Fruit fly (Drosophila melanogaster) whole organism, embryonic: Measurements from ENCODE around the gene CG12783.

ENCODE experiments used
- B-H2 ChIP-seq: fragments of 200-800 bp; sonication (Bioruptor generic); optimal IDR thresholded peaks from 2 replicates; lab custom pipeline; 2018; ENCODE audit warnings: missing biosample characterization, mild to moderate bottlenecking, missing genetic modification characterization
- BtbVII ChIP-seq: fragments of 200-800 bp; sonication (Bioruptor generic); optimal IDR thresholded peaks from 3 replicates; lab custom pipeline; 2017; ENCODE audit warnings: missing biosample characterization, mild to moderate bottlenecking, missing genetic modification characterization
- CG10147 ChIP-seq: fragments of 200-800 bp; sonication (Bioruptor generic); optimal IDR thresholded peaks from 2 replicates; lab custom pipeline; 2019; ENCODE audit warnings: missing biosample characterization, mild to moderate bottlenecking, missing genetic modification characterization, moderate library complexity
- CG1024 ChIP-seq: fragments of 200-800 bp; sonication (Bioruptor generic); IDR thresholded peaks from 2 replicates; pipeline ENCODE4 v1.3.6; 2022; ENCODE audit warnings: missing biosample characterization, missing genetic modification characterization
- CG12155 ChIP-seq: fragments of 200-800 bp; sonication (Bioruptor generic); optimal IDR thresholded peaks from 3 replicates; lab custom pipeline; 2016; ENCODE audit warnings: missing biosample characterization, missing genetic modification characterization
- CG12219 ChIP-seq: fragments of 200-800 bp; sonication (Bioruptor generic); optimal IDR thresholded peaks from 3 replicates; lab custom pipeline; 2018; ENCODE audit warnings: missing biosample characterization, mild to moderate bottlenecking, missing genetic modification characterization
- CG13287 ChIP-seq: fragments of 200-800 bp; sonication (Bioruptor generic); IDR thresholded peaks from 2 replicates; pipeline ENCODE4 v1.3.6; 2022; ENCODE audit warnings: missing biosample characterization, missing genetic modification characterization; ENCODE audit not compliant: partially characterized antibody
- CG15011 ChIP-seq: fragments of 200-800 bp; sonication (Bioruptor generic); optimal IDR thresholded peaks from 3 replicates; lab custom pipeline; 2018; ENCODE audit warnings: missing biosample characterization, mild to moderate bottlenecking, missing genetic modification characterization
- CG1529 ChIP-seq: fragments of 200-800 bp; sonication (Bioruptor generic); optimal IDR thresholded peaks from 3 replicates; lab custom pipeline; 2018; ENCODE audit warnings: missing biosample characterization, missing genetic modification characterization
- CG17328 ChIP-seq: fragments of 200-800 bp; sonication (Bioruptor generic); IDR thresholded peaks from 2 replicates; pipeline ENCODE4 v1.3.6; 2022; ENCODE audit warnings: missing biosample characterization, missing genetic modification characterization
- CG17829 ChIP-seq: fragments of 200-800 bp; optimal IDR thresholded peaks from 2 replicates; lab custom pipeline; 2019; ENCODE audit warnings: missing biosample characterization, mild to moderate bottlenecking, missing genetic modification characterization, moderate library complexity
- CG1832 ChIP-seq: fragments of 200-800 bp; sonication (Bioruptor generic); optimal IDR thresholded peaks from 2 replicates; lab custom pipeline; 2017; ENCODE audit warnings: missing biosample characterization, mild to moderate bottlenecking, missing genetic modification characterization, inconsistent platforms
- CG2678 ChIP-seq: fragments of 200-800 bp; sonication (Bioruptor generic); optimal IDR thresholded peaks from 3 replicates; lab custom pipeline; 2019; ENCODE audit warnings: missing biosample characterization, mild to moderate bottlenecking, missing genetic modification characterization, moderate library complexity
- CG2875 ChIP-seq: fragments of 200-800 bp; sonication (Bioruptor generic); optimal IDR thresholded peaks from 2 replicates; lab custom pipeline; 2017; ENCODE audit warnings: missing biosample characterization, mild to moderate bottlenecking, missing genetic modification characterization, missing genetic modification reagents
- CG31441 ChIP-seq: fragments of 200-800 bp; sonication (Bioruptor generic); IDR thresholded peaks from 2 replicates; pipeline ENCODE4 v1.3.6; 2022; ENCODE audit warnings: missing biosample characterization, missing genetic modification characterization
- CG34224 ChIP-seq: fragments of 200-800 bp; sonication (Bioruptor generic); IDR thresholded peaks from 3 replicates; pipeline ENCODE4 v1.3.6; 2022; ENCODE audit warnings: missing biosample characterization, missing genetic modification characterization; ENCODE audit not compliant: partially characterized antibody
- CG34376 ChIP-seq: fragments of 200-800 bp; sonication (Bioruptor generic); optimal IDR thresholded peaks from 2 replicates; lab custom pipeline; 2018; ENCODE audit warnings: missing biosample characterization, mild to moderate bottlenecking, missing genetic modification characterization
- CG4424 ChIP-seq: fragments of 200-800 bp; sonication (Bioruptor generic); optimal IDR thresholded peaks from 3 replicates; lab custom pipeline; 2016; ENCODE audit warnings: missing biosample characterization, missing genetic modification characterization
- CG5245 ChIP-seq: fragments of 200-800 bp; sonication (Bioruptor generic); optimal IDR thresholded peaks from 3 replicates; lab custom pipeline; 2016; ENCODE audit warnings: missing biosample characterization, missing genetic modification characterization
- CG9437 ChIP-seq: fragments of 200-800 bp; sonication (Bioruptor generic); optimal IDR thresholded peaks from 2 replicates; lab custom pipeline; 2018; ENCODE audit warnings: missing biosample characterization, mild to moderate bottlenecking, missing genetic modification characterization
- CkIIα-i1 ChIP-seq: fragments of 200-800 bp; sonication (Bioruptor generic); IDR thresholded peaks from 2 replicates; pipeline ENCODE4 v1.3.6; 2022; ENCODE audit warnings: missing biosample characterization, missing genetic modification characterization
- CoRest ChIP-seq: fragments of 200-800 bp; sonication (Bioruptor generic); optimal IDR thresholded peaks from 3 replicates; lab custom pipeline; 2018; ENCODE audit warnings: missing biosample characterization, mild to moderate bottlenecking, missing genetic modification characterization, moderate library complexity
- Dbx ChIP-seq: fragments of 200-800 bp; sonication (Bioruptor generic); IDR thresholded peaks from 3 replicates; pipeline ENCODE4 v1.3.6; 2022; ENCODE audit warnings: missing biosample characterization, missing genetic modification characterization
- Dll ChIP-seq: fragments of 200-800 bp; sonication (Bioruptor generic); IDR thresholded peaks from 4 replicates; pipeline ENCODE4 v1.3.6; 2022; ENCODE audit warnings: missing biosample characterization, missing genetic modification characterization; ENCODE audit not compliant: partially characterized antibody
- Dref ChIP-seq: fragments of 200-800 bp; sonication (Bioruptor generic); IDR thresholded peaks from 2 replicates; pipeline ENCODE4 v1.3.6; 2022; ENCODE audit warnings: missing biosample characterization, missing genetic modification characterization
- Elba2 ChIP-seq: fragments of 200-800 bp; sonication (Bioruptor generic); optimal IDR thresholded peaks from 3 replicates; lab custom pipeline; 2016; ENCODE audit warnings: missing biosample characterization, missing genetic modification characterization
- HLHmδ ChIP-seq: fragments of 200-800 bp; sonication (Bioruptor generic); optimal IDR thresholded peaks from 2 replicates; lab custom pipeline; 2018; ENCODE audit warnings: missing biosample characterization, mild to moderate bottlenecking, missing genetic modification characterization, moderate library complexity
- Lpt ChIP-seq: fragments of >200 bp; optimal IDR thresholded peaks from 2 replicates; lab custom pipeline; 2018; ENCODE audit warnings: missing biosample characterization, missing genetic modification characterization
- MTF-1 ChIP-seq: fragments of 200-800 bp; sonication (Bioruptor generic); optimal IDR thresholded peaks from 2 replicates; lab custom pipeline; 2018; ENCODE audit warnings: missing biosample characterization, mild to moderate bottlenecking, missing genetic modification characterization, borderline replicate concordance
- NFAT ChIP-seq: fragments of 200-800 bp; sonication (Bioruptor generic); IDR thresholded peaks from 2 replicates; pipeline ENCODE4 v1.3.6; 2022; ENCODE audit warnings: missing biosample characterization, missing genetic modification characterization
- Nf-YA ChIP-seq: fragments of 200-800 bp; sonication (Bioruptor generic); IDR thresholded peaks from 2 replicates; pipeline ENCODE4 v1.3.6; 2022; ENCODE audit warnings: missing biosample characterization, missing genetic modification characterization
- Nf-YB ChIP-seq: fragments of 200-800 bp; sonication (Bioruptor generic); optimal IDR thresholded peaks from 3 replicates; lab custom pipeline; 2019; ENCODE audit warnings: missing biosample characterization, mild to moderate bottlenecking, missing genetic modification characterization, moderate library complexity
- Nf-YC ChIP-seq: fragments of 200-800 bp; optimal IDR thresholded peaks from 3 replicates; lab custom pipeline; 2019; ENCODE audit warnings: missing biosample characterization, mild to moderate bottlenecking, missing genetic modification characterization, moderate library complexity
- Side ChIP-seq: fragments of 200-800 bp; sonication (Bioruptor generic); optimal IDR thresholded peaks from 2 replicates; lab custom pipeline; 2016; ENCODE audit warnings: missing biosample characterization, missing genetic modification characterization
- ab ChIP-seq: fragments of 200-800 bp; sonication (Bioruptor generic); optimal IDR thresholded peaks from 2 replicates; lab custom pipeline; 2016; ENCODE audit warnings: missing biosample characterization, missing genetic modification characterization
- ase ChIP-seq: fragments of 200-800 bp; sonication (Bioruptor generic); IDR thresholded peaks from 3 replicates; pipeline ENCODE4 v1.3.6; 2022; ENCODE audit warnings: missing biosample characterization, missing genetic modification characterization
- ash1 ChIP-seq: fragments of 200-800 bp; sonication (Bioruptor generic); optimal IDR thresholded peaks from 2 replicates; lab custom pipeline; 2018; ENCODE audit warnings: missing biosample characterization, mild to moderate bottlenecking, missing genetic modification characterization
- ato ChIP-seq: fragments of 200-800 bp; sonication (Bioruptor generic); IDR thresholded peaks from 2 replicates; pipeline ENCODE4 v1.3.6; 2022; ENCODE audit warnings: missing biosample characterization, missing genetic modification characterization; ENCODE audit not compliant: partially characterized antibody
- btn ChIP-seq: fragments of 200-800 bp; sonication (Bioruptor generic); optimal IDR thresholded peaks from 2 replicates; lab custom pipeline; 2016; ENCODE audit warnings: missing biosample characterization, missing genetic modification characterization
- cg ChIP-seq: fragments of 200-800 bp; sonication (Bioruptor generic); optimal IDR thresholded peaks from 3 replicates; lab custom pipeline; 2019; ENCODE audit warnings: missing biosample characterization, mild to moderate bottlenecking, missing genetic modification characterization, moderate library complexity
- chinmo ChIP-seq: fragments of 200-800 bp; sonication (Bioruptor generic); IDR thresholded peaks from 4 replicates; pipeline ENCODE4 v1.3.6; 2022; ENCODE audit warnings: missing biosample characterization, missing genetic modification characterization; ENCODE audit not compliant: partially characterized antibody
- ems ChIP-seq: fragments of 200-800 bp; sonication (Bioruptor generic); optimal IDR thresholded peaks from 3 replicates; lab custom pipeline; 2016; ENCODE audit warnings: missing biosample characterization, missing genetic modification characterization
- ewg ChIP-seq: fragments of 200-800 bp; sonication (Bioruptor generic); optimal IDR thresholded peaks from 3 replicates; lab custom pipeline; 2017; ENCODE audit warnings: mild to moderate bottlenecking, missing biosample characterization, missing genetic modification reagents, missing genetic modification characterization
- ind ChIP-seq: fragments of 200-800 bp; sonication (Bioruptor generic); optimal IDR thresholded peaks from 3 replicates; lab custom pipeline; 2016; ENCODE audit warnings: missing biosample characterization, missing genetic modification characterization
- nmo ChIP-seq: fragments of 200-800 bp; sonication (Bioruptor generic); optimal IDR thresholded peaks from 2 replicates; lab custom pipeline; 2018; ENCODE audit warnings: missing biosample characterization, mild to moderate bottlenecking, missing genetic modification characterization, moderate library complexity
- onecut ChIP-seq: fragments of 200-800 bp; sonication (Bioruptor generic); IDR thresholded peaks from 2 replicates; pipeline ENCODE4 v1.3.6; 2022; ENCODE audit warnings: missing biosample characterization, missing genetic modification characterization
- ranshi ChIP-seq: fragments of 200-800 bp; sonication (Bioruptor generic); IDR thresholded peaks from 2 replicates; pipeline ENCODE4 v1.3.6; 2022; ENCODE audit warnings: missing biosample characterization, missing genetic modification characterization
- sisA ChIP-seq: fragments of 200-800 bp; sonication (Bioruptor generic); IDR thresholded peaks from 2 replicates; pipeline ENCODE4 v1.3.6; 2022; ENCODE audit warnings: missing biosample characterization, missing genetic modification characterization
- sob ChIP-seq: fragments of 200-800 bp; sonication (Bioruptor generic); IDR thresholded peaks from 2 replicates; pipeline ENCODE4 v1.3.6; 2022; ENCODE audit warnings: missing biosample characterization, missing genetic modification characterization
- ssp ChIP-seq: fragments of 200-800 bp; sonication (Bioruptor generic); IDR thresholded peaks from 2 replicates; pipeline ENCODE4 v1.3.6; 2022; ENCODE audit warnings: missing biosample characterization, missing genetic modification characterization
- stc ChIP-seq: fragments of 200-800 bp; sonication (Bioruptor generic); IDR thresholded peaks from 2 replicates; pipeline ENCODE4 v1.3.6; 2022; ENCODE audit warnings: missing biosample characterization, missing genetic modification characterization
- tx ChIP-seq: fragments of 200-800 bp; sonication (Bioruptor generic); optimal IDR thresholded peaks from 2 replicates; lab custom pipeline; 2016; ENCODE audit warnings: missing biosample characterization, missing genetic modification characterization
- unpg ChIP-seq: fragments of 200-800 bp; sonication (Bioruptor generic); optimal IDR thresholded peaks from 3 replicates; lab custom pipeline; 2018; ENCODE audit warnings: missing biosample characterization, mild to moderate bottlenecking, missing genetic modification characterization, moderate library complexity

The CG12783 gene

dm6 chr3R:16640005-16640408 is 26.8 kb upstream of the CG12783 start, which contains the start of gene nonA-l (continued):
- TF ChIP-seq BtbVII (GFP tag; lab: Kevin White, UChicago), result no peak
- no peak for TF ChIP-seq CG15011
- no peak for TF ChIP-seq ems (GFP tag; lab: Kevin White, UChicago)
- TF ChIP-seq CG17328, result no peak
- TF ChIP-seq Lpt (GFP tag; lab: Kevin White, UChicago), result no peak
- no peak for TF ChIP-seq CG34376 (GFP tag; lab: Kevin White, UChicago)
- TF ChIP-seq CG4424 (GFP tag; lab: Kevin White, UChicago), result no peak
- TF ChIP-seq B-H2, result no peak
- TF ChIP-seq CG2678 (tag; lab: Kevin White, UChicago), result no peak
- TF ChIP-seq unpg, result no peak
- no peak for TF ChIP-seq ranshi (GFP tag; lab: Robert Waterston, UW)
- TF ChIP-seq Dref (GFP tag; lab: Robert Waterston, UW), result peak; percentile 92
- no peak for TF ChIP-seq ab (GFP tag; lab: Kevin White, UChicago)
- 0 out of 4 replicates have a peak, but pooled peaks have one; percentile 60 for TF ChIP-seq chinmo (GFP tag; lab: Robert Waterston, UW)
- peak; percentile 73 for TF ChIP-seq ato
- TF ChIP-seq HLHmδ (GFP tag; lab: Kevin White, UChicago), result no peak
- TF ChIP-seq CG1529 (GFP tag; lab: Kevin White, UChicago), result no peak
- TF ChIP-seq Dll (GFP tag; lab: Robert Waterston, UW), result peak; percentile 90
- no peak for TF ChIP-seq CG5245 (GFP tag; lab: Kevin White, UChicago)
- peak; percentile 90 for TF ChIP-seq CG13287 (GFP tag; lab: Robert Waterston, UW)
- peak; percentile 74 for TF ChIP-seq CG34224 (GFP tag; lab: Robert Waterston, UW)
- TF ChIP-seq Elba2, result peak; percentile 36
- no peak for TF ChIP-seq ind
- no peak for TF ChIP-seq CG31441
- TF ChIP-seq CoRest (tag; lab: Kevin White, UChicago), result peak; percentile 53
- no peak for TF ChIP-seq tx
- TF ChIP-seq stc (GFP tag; lab: Robert Waterston, UW), result no peak
- peak; percentile 20 for TF ChIP-seq CG17829 (tag; lab: Kevin White, UChicago)
- peak; percentile 42 for TF ChIP-seq nmo (GFP tag; lab: Kevin White, UChicago)
- TF ChIP-seq onecut, result peak; percentile 85
- no peak for TF ChIP-seq ase (GFP tag; lab: Robert Waterston, UW)
- TF ChIP-seq sisA, result no peak
- TF ChIP-seq ash1, result no peak
- no peak for TF ChIP-seq MTF-1

dm6 chr3R:16632698-16633097 is 19.5 kb upstream of the CG12783 start:
- TF ChIP-seq CG12155 (GFP tag; lab: Kevin White, UChicago) (no peak), Nf-YA (GFP tag; lab: Robert Waterston, UW) (peak; percentile 25; the same call in 1 of the 2 replicates), CG10147 (GFP tag; lab: Kevin White, UChicago) (no peak), Nf-YB (GFP tag; lab: Kevin White, UChicago) (peak; percentile 95), sisA (no peak), ssp (no peak), NFAT (GFP tag; lab: Robert Waterston, UW) (0 out of 2 replicates have a peak, but pooled peaks have one; percentile 5), Side (no peak), CG2875 (GFP tag; lab: Kevin White, UChicago) (no peak), CkIIα-i1 (GFP tag; lab: Robert Waterston, UW) (no peak), ewg (GFP tag; lab: Kevin White, UChicago) (no peak), btn (GFP tag; lab: Kevin White, UChicago) (no peak), cg (GFP tag; lab: Kevin White, UChicago) (peak; percentile 49), ind (no peak), CG1024 (no peak), sob (no peak), CG12219 (no peak), CG1832 (no peak), CG9437 (no peak), Nf-YC (tag; lab: Kevin White, UChicago) (peak; percentile 95), Dbx (no peak)
